Worm (Caenorhabditis elegans): ENCODE data around the gene H01G02.3.
"Not testable (repeated sequence)": the region's sequence is repeated elsewhere in the genome, so short reads cannot be mapped to it uniquely, and the experiment has no call there.

H01G02.3 gene

ce11 chrIV:11828012-11828411 is 35.6 kb upstream of the H01G02.3 start, which contains the start of gene M117.6:
M117.6 (minus strand) TSS chrIV:11828112.
- TF ChIP-seq ztf-11, nhr-23, ztf-4 (tag; optimal IDR thresholded peaks at IDR 0.05): not testable (repeated sequence)

DNA sequence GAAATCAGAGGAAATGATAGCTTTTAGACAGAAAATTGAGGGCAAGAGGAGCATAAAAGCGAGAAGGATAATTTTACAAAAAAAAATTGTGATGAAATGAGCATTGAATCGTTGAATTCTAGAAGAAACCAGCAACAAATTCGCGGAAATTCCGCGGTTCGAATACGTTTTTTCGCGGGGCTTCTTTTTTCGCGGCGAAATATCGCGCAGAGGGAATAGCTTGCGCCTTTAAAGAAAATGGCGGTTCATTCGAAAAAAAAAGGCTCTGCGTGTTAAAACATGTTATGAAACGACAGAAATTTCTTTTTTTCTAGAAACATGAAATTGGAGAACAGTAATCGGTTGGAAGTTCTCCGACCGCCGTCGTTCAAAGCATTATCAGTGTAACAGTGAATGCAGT is 30.1 kb upstream of the H01G02.3 start:
- TF ChIP-seq unc-62 (GFP tag; optimal IDR thresholded peaks at IDR 0.05): no peak
- TF ChIP-seq crh-2 (tag; optimal IDR thresholded peaks at IDR 0.05): peak; percentile 47
- TF ChIP-seq nhr-237 (tag; optimal IDR thresholded peaks at IDR 0.05): no peak
- peak; percentile 56 for TF ChIP-seq nhr-129 (tag; optimal IDR thresholded peaks at IDR 0.05)
- peak; percentile 53 for TF ChIP-seq C34F6.9 (tag; optimal IDR thresholded peaks at IDR 0.05)
- TF ChIP-seq lin-39 (tag; optimal IDR thresholded peaks at IDR 0.05): no peak
- no peak for TF ChIP-seq F13H6.1 (tag; optimal IDR thresholded peaks at IDR 0.05)
- TF ChIP-seq ceh-82 (tag; optimal IDR thresholded peaks at IDR 0.05): no peak
- TF ChIP-seq nhr-25 (tag; optimal IDR thresholded peaks at IDR 0.05): no peak
- TF ChIP-seq mbf-1 (tag; optimal IDR thresholded peaks at IDR 0.05): no peak
- no peak for TF ChIP-seq aly-2 (tag; optimal IDR thresholded peaks at IDR 0.05)
- no peak for TF ChIP-seq elt-1 (tag; optimal IDR thresholded peaks at IDR 0.05)
- TF ChIP-seq nhr-6 (tag; optimal IDR thresholded peaks at IDR 0.05): no peak
- TF ChIP-seq fos-1 (tag; optimal IDR thresholded peaks at IDR 0.05): peak; percentile 19
- no peak for TF ChIP-seq nhr-10 (tag; optimal IDR thresholded peaks at IDR 0.05)
- no peak for TF ChIP-seq nhr-77 (tag; optimal IDR thresholded peaks at IDR 0.05)
- no peak for TF ChIP-seq mdl-1 (tag; optimal IDR thresholded peaks at IDR 0.05)
- no peak for TF ChIP-seq skn-1 (tag; optimal IDR thresholded peaks at IDR 0.05)
- TF ChIP-seq sma-3 (GFP tag; optimal IDR thresholded peaks at IDR 0.05): no peak
- no peak for TF ChIP-seq zag-1 (tag; optimal IDR thresholded peaks at IDR 0.05)
- TF ChIP-seq Y55F3AM.14 (GFP tag; optimal IDR thresholded peaks at IDR 0.05): no peak
- no peak for TF ChIP-seq nhr-23 (tag; optimal IDR thresholded peaks at IDR 0.05)
- no peak for TF ChIP-seq ama-1 (optimal IDR thresholded peaks at IDR 0.05)
- TF ChIP-seq unc-55 (GFP tag; optimal IDR thresholded peaks at IDR 0.05): peak; percentile 80
- TF ChIP-seq sma-9 (GFP tag; optimal IDR thresholded peaks at IDR 0.05): peak; percentile 6
- TF ChIP-seq sma-9 (tag; optimal IDR thresholded peaks at IDR 0.05): no peak
- TF ChIP-seq sem-4 (tag; optimal IDR thresholded peaks at IDR 0.05): no peak
- peak; percentile 76 for TF ChIP-seq gmeb-1 (tag; optimal IDR thresholded peaks at IDR 0.05)
- peak; percentile 54 for TF ChIP-seq lin-13 (GFP tag; optimal IDR thresholded peaks at IDR 0.05)
- TF ChIP-seq R02D3.7 (tag; optimal IDR thresholded peaks at IDR 0.05): no peak
- no peak for TF ChIP-seq nhr-12 (tag; optimal IDR thresholded peaks at IDR 0.05)
- TF ChIP-seq lsy-2 (tag; optimal IDR thresholded peaks at IDR 0.05): peak; percentile 16 to 70
- no peak for TF ChIP-seq peb-1 (tag; optimal IDR thresholded peaks at IDR 0.05)
- TF ChIP-seq elt-3 (tag; optimal IDR thresholded peaks at IDR 0.05): no peak
- no peak for TF ChIP-seq alr-1 (tag; optimal IDR thresholded peaks at IDR 0.05)
- TF ChIP-seq ztf-1 (GFP tag; conservative IDR thresholded peaks at IDR 0.05): no peak
- TF ChIP-seq snpc-4 (tag; optimal IDR thresholded peaks at IDR 0.05): no peak
- peak; percentile 14 for TF ChIP-seq ZK546.5 (tag; optimal IDR thresholded peaks at IDR 0.05)
- TF ChIP-seq egl-27 (tag; optimal IDR thresholded peaks at IDR 0.05): no peak
- TF ChIP-seq dmd-4 (tag; optimal IDR thresholded peaks at IDR 0.05): no peak
- TF ChIP-seq unc-39 (tag; optimal IDR thresholded peaks at IDR 0.05): no peak
- no peak for TF ChIP-seq nhr-21 (tag; optimal IDR thresholded peaks at IDR 0.05)
- no peak for TF ChIP-seq ztf-4 (tag; optimal IDR thresholded peaks at IDR 0.05)
- no peak for TF ChIP-seq nhr-11 (tag; optimal IDR thresholded peaks at IDR 0.05)
